Worm (Caenorhabditis elegans): ENCODE measurements around the gene T22G5.1.

DNA sequence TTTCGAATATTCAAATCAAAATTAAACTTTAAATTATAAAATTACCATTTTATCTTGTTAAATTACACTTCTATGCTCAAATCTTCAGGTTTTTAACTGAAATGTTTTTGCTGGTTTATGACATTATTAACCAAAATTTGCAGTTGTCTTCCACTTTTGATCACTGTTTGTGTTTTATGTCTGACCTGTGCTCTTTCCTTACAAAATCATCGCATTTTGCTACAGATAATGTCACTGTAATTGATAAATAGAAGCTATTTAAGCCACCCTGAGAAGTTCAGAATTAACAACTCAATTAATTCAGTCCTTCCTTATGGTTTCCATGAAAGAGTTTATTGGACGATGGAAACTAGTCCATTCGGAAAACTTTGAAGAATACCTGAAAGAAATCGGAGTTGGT, 13.8 kb downstream of the T22G5.1 start, which contains the start of gene lbp-8:
- TF ChIP-seq skn-1 (tag; optimal IDR thresholded peaks at IDR 0.05) (no peak), fkh-10 (GFP tag; optimal IDR thresholded peaks at IDR 0.05) (no peak), cey-2 (tag; optimal IDR thresholded peaks at IDR 0.05; ENCODE audit: borderline replicate concordance, insufficient read depth) (no peak), unc-39 (tag; optimal IDR thresholded peaks at IDR 0.05) (no peak), F10B5.3 (tag; optimal IDR thresholded peaks at IDR 0.05) (no peak)

All from whole organism, L4 larva.